Worm (Caenorhabditis elegans): ENCODE data around the gene mam-3.

DNA sequence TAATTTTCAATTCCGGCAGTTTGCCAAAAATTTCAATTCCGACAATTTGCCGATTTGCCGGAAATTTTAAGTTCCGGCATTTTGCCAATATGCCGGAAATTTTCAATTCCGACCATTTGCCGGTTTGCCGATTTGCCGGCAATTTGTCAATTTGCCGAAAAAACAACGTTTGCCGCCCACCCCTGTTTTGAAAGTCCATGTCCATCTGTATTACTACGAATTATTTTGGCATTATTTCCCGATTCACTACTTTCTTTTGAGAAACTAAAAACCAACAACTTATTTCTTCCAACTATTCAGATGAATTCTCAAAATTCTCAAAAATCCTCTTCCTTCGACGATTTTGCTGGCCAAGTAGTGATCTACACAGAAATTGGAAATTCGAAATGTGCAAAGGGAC is 47.1 kb upstream of the mam-3 start, which contains the start of gene Y45F10A.7:
- TF ChIP-seq nhr-28 (tag; optimal IDR thresholded peaks at IDR 0.05) = no peak
- TF ChIP-seq zip-2 (tag; optimal IDR thresholded peaks at IDR 0.05) = no peak
- no peak for TF ChIP-seq fos-1 (tag; optimal IDR thresholded peaks at IDR 0.05)
- no peak for TF ChIP-seq mep-1 (tag; optimal IDR thresholded peaks at IDR 0.05)
- TF ChIP-seq F37D6.2 (tag; optimal IDR thresholded peaks at IDR 0.05) = no peak
- no peak for TF ChIP-seq lin-39 (tag; optimal IDR thresholded peaks at IDR 0.05)
- no peak for TF ChIP-seq mdl-1 (tag; optimal IDR thresholded peaks at IDR 0.05)
- TF ChIP-seq snpc-4 (tag; optimal IDR thresholded peaks at IDR 0.05) = no peak
- TF ChIP-seq nhr-11 (tag; optimal IDR thresholded peaks at IDR 0.05) = no peak
- TF ChIP-seq unc-62 (GFP tag; optimal IDR thresholded peaks at IDR 0.05 in 1 of 2) = no peak
- no peak for TF ChIP-seq unc-62 (tag; optimal IDR thresholded peaks at IDR 0.05)
- no peak for TF ChIP-seq lsy-2 (tag; optimal IDR thresholded peaks at IDR 0.05)
